Worm (Caenorhabditis elegans) whole organism, mixed stage, embryonic: ENCODE measurements around the gene C54G7.1.

Experiments used
- M03D4.4 ChIP-seq: sonication (generic microtip); optimal IDR thresholded peaks from 2 replicates; lab custom pipeline; 2017; ENCODE audit warnings: mild to moderate bottlenecking, missing genetic modification characterization, missing compliant biosample characterization
- bed-3 ChIP-seq: fragments of 200-800 bp; sonication (Bioruptor generic); optimal IDR thresholded peaks from 3 replicates; lab custom pipeline; 2018; ENCODE audit warnings: mild to moderate bottlenecking, missing genetic modification characterization, moderate library complexity, missing compliant biosample characterization
- blmp-1 ChIP-seq: fragments of 150-350 bp; optimal IDR thresholded peaks from 2 replicates; lab custom pipeline; 2014; ENCODE audit warnings: missing biosample characterization, missing genetic modification characterization
- ceh-39 ChIP-seq: fragments of 150-350 bp; optimal IDR thresholded peaks from 2 replicates; lab custom pipeline; 2014; ENCODE audit warnings: missing biosample characterization, missing genetic modification characterization
- ceh-43 ChIP-seq: fragments of 200-800 bp; sonication (Bioruptor generic); optimal IDR thresholded peaks from 2 replicates; lab custom pipeline; 2018; ENCODE audit warnings: mild to moderate bottlenecking, missing genetic modification characterization, moderate library complexity, missing compliant biosample characterization
- ceh-83 ChIP-seq: fragments of 200-800 bp; sonication (Bioruptor generic); optimal IDR thresholded peaks from 2 replicates; lab custom pipeline; 2018; ENCODE audit warnings: mild to moderate bottlenecking, missing genetic modification characterization, missing compliant biosample characterization
- ces-1 ChIP-seq: fragments of 150-350 bp; optimal IDR thresholded peaks from 2 replicates; lab custom pipeline; 2014; ENCODE audit warnings: missing biosample characterization, missing genetic modification reagents, missing genetic modification characterization
- cnd-1 ChIP-seq: fragments of 200-800 bp; sonication (Bioruptor generic); optimal IDR thresholded peaks from 2 replicates; lab custom pipeline; 2018; ENCODE audit warnings: mild to moderate bottlenecking, missing genetic modification characterization, missing compliant biosample characterization
- drap-1 ChIP-seq: fragments of 200-800 bp; sonication (Bioruptor generic); optimal IDR thresholded peaks from 3 replicates; lab custom pipeline; 2018; ENCODE audit warnings: mild to moderate bottlenecking, missing genetic modification characterization, missing compliant biosample characterization
- elt-1 ChIP-seq: sonication (generic microtip); optimal IDR thresholded peaks from 2 replicates; lab custom pipeline; 2017; ENCODE audit warnings: missing genetic modification characterization, mild to moderate bottlenecking, missing compliant biosample characterization, antibody characterized with exemption, moderate library complexity, borderline replicate concordance; ENCODE audit not compliant: insufficient read depth
- elt-3 ChIP-seq: fragments of 150-350 bp; optimal IDR thresholded peaks from 2 replicates; lab custom pipeline; 2014; ENCODE audit warnings: missing biosample characterization, missing genetic modification characterization
- flh-1 ChIP-seq: fragments of 200-800 bp; sonication (Bioruptor generic); optimal IDR thresholded peaks from 2 replicates; lab custom pipeline; 2018; ENCODE audit warnings: mild to moderate bottlenecking, missing genetic modification characterization, moderate library complexity, missing compliant biosample characterization
- ham-2 ChIP-seq: fragments of 200-800 bp; sonication (Bioruptor generic); optimal IDR thresholded peaks from 2 replicates; lab custom pipeline; 2018; ENCODE audit warnings: mild to moderate bottlenecking, missing genetic modification characterization, missing compliant biosample characterization
- hlh-1 ChIP-seq: fragments of 150-350 bp; optimal IDR thresholded peaks from 2 replicates; lab custom pipeline; 2014; ENCODE audit warnings: missing biosample characterization, missing genetic modification reagents, missing genetic modification characterization
- lin-13 ChIP-seq: fragments of 150-350 bp; optimal IDR thresholded peaks from 2 replicates; lab custom pipeline; 2014; ENCODE audit warnings: missing biosample characterization, missing genetic modification characterization
- lin-32 ChIP-seq: fragments of 200-800 bp; sonication (Bioruptor generic); optimal IDR thresholded peaks from 2 replicates; lab custom pipeline; 2018; ENCODE audit warnings: mild to moderate bottlenecking, missing genetic modification characterization, missing compliant biosample characterization
- lsy-2 ChIP-seq: fragments of 150-350 bp; optimal IDR thresholded peaks from 2 replicates; lab custom pipeline; 2014; ENCODE audit warnings: missing biosample characterization, missing genetic modification characterization
- mab-5 ChIP-seq: fragments of 150-350 bp; optimal IDR thresholded peaks from 2 replicates; lab custom pipeline; 2014; ENCODE audit warnings: missing biosample characterization, missing genetic modification characterization
- mep-1 ChIP-seq: fragments of 150-350 bp; optimal IDR thresholded peaks from 2 replicates; lab custom pipeline; 2017; ENCODE audit warnings: missing biosample characterization, missing genetic modification reagents, missing genetic modification characterization, inconsistent platforms
- mls-2 ChIP-seq: sonication (generic microtip); optimal IDR thresholded peaks from 2 replicates; lab custom pipeline; 2016; ENCODE audit warnings: mild to moderate bottlenecking, missing genetic modification characterization, moderate library complexity, missing compliant biosample characterization
- nhr-12 ChIP-seq: fragments of 150-350 bp; optimal IDR thresholded peaks from 2 replicates; lab custom pipeline; 2014; ENCODE audit warnings: missing biosample characterization, missing genetic modification characterization
- nhr-2 ChIP-seq: fragments of 150-350 bp; optimal IDR thresholded peaks from 2 replicates; lab custom pipeline; 2014; ENCODE audit warnings: missing biosample characterization, missing genetic modification characterization
- nhr-237 ChIP-seq: fragments of 150-350 bp; optimal IDR thresholded peaks from 2 replicates; lab custom pipeline; 2014; ENCODE audit warnings: missing biosample characterization, missing genetic modification characterization
- nhr-28 ChIP-seq: fragments of 150-350 bp; optimal IDR thresholded peaks from 2 replicates; lab custom pipeline; 2014; ENCODE audit warnings: missing biosample characterization, missing genetic modification characterization
- nhr-76 ChIP-seq: sonication (generic microtip); optimal IDR thresholded peaks from 2 replicates; lab custom pipeline; 2017; ENCODE audit warnings: missing biosample characterization, missing genetic modification characterization
- pha-4 ChIP-seq: fragments of 150-350 bp; optimal IDR thresholded peaks from 2 replicates; lab custom pipeline; 2018; ENCODE audit warnings: missing biosample characterization, missing genetic modification reagents, missing genetic modification characterization
- sem-2 ChIP-seq: fragments of 200-800 bp; sonication (Bioruptor generic); optimal IDR thresholded peaks from 2 replicates; lab custom pipeline; 2018; ENCODE audit warnings: mild to moderate bottlenecking, missing genetic modification characterization, missing compliant biosample characterization
- snpc-4 ChIP-seq: fragments of 150-350 bp; optimal IDR thresholded peaks from 2 replicates; lab custom pipeline; 2014; ENCODE audit warnings: missing biosample characterization, missing genetic modification characterization
- sptf-1 ChIP-seq: sonication (generic microtip); optimal IDR thresholded peaks from 2 replicates; lab custom pipeline; 2017; ENCODE audit warnings: mild to moderate bottlenecking, missing genetic modification characterization, moderate library complexity, missing compliant biosample characterization
- tbx-8 ChIP-seq: fragments of 200-800 bp; sonication (Bioruptor generic); optimal IDR thresholded peaks from 2 replicates; lab custom pipeline; 2018; ENCODE audit warnings: mild to moderate bottlenecking, missing genetic modification characterization, moderate library complexity, missing compliant biosample characterization
- unc-120 ChIP-seq: sonication (generic microtip); optimal IDR thresholded peaks from 2 replicates; lab custom pipeline; 2017; ENCODE audit warnings: missing genetic modification characterization, missing compliant biosample characterization; ENCODE audit not compliant: poor library complexity, severe bottlenecking
- unc-39 ChIP-seq: fragments of 150-350 bp; optimal IDR thresholded peaks from 2 replicates; lab custom pipeline; 2014; ENCODE audit warnings: missing biosample characterization, missing genetic modification characterization
- unc-62 ChIP-seq: fragments of 150-350 bp; optimal IDR thresholded peaks from 2 replicates; lab custom pipeline; 2014; ENCODE audit warnings: missing biosample characterization, missing genetic modification reagents, missing genetic modification characterization
- zip-8 ChIP-seq: fragments of 150-350 bp; optimal IDR thresholded peaks from 2 replicates; lab custom pipeline; 2014; ENCODE audit warnings: missing biosample characterization, missing genetic modification characterization
- ztf-11 ChIP-seq: fragments of 150-350 bp; optimal IDR thresholded peaks from 2 replicates; lab custom pipeline; 2014; ENCODE audit warnings: missing biosample characterization, missing genetic modification characterization

C54G7.1 gene

ce11 chrX:5567454-5567853, 23.7 kb downstream of the C54G7.1 start, which contains the start of gene mec-2:
TSS of gene mec-2 (plus strand) at chrX:5567754.
- TF ChIP-seq tbx-8 (GFP tag; lab: Kevin White, UChicago): no peak
- no peak for TF ChIP-seq zip-8 (tag; lab: Kevin White, UChicago)
- no peak for TF ChIP-seq unc-39 (tag; lab: Kevin White, UChicago)
- no peak for TF ChIP-seq elt-3 (tag; lab: Kevin White, UChicago)
- TF ChIP-seq lin-32: no peak
- no peak for TF ChIP-seq flh-1 (GFP tag; lab: Kevin White, UChicago)
- no peak for TF ChIP-seq nhr-237 (tag; lab: Kevin White, UChicago)
- TF ChIP-seq sptf-1 (tag; lab: Kevin White, UChicago): no peak
- TF ChIP-seq ztf-11 (tag; lab: Kevin White, UChicago): no peak
- no peak for TF ChIP-seq mab-5 (tag; lab: Kevin White, UChicago)

ce11 chrX:5572638-5573037, 28.9 kb downstream of the C54G7.1 start:
- TF ChIP-seq bed-3 (GFP tag; lab: Kevin White, UChicago) (no peak), mls-2 (tag; lab: Kevin White, UChicago) (no peak), blmp-1 (tag; lab: Kevin White, UChicago) (no peak)

ce11 chrX:5579714-5580265, 36.0 kb downstream of the C54G7.1 start:
- TF ChIP-seq ces-1 (GFP tag; lab: Kevin White, UChicago) (peak; percentile 75), sem-2 (no peak)

ce11 chrX:5591830-5592229, 48.1 kb downstream of the C54G7.1 start:
- TF ChIP-seq nhr-28 (tag; lab: Kevin White, UChicago) (no peak), nhr-76 (tag; lab: Kevin White, UChicago) (no peak), unc-39 (tag; lab: Kevin White, UChicago) (no peak), snpc-4 (tag; lab: Kevin White, UChicago) (no peak), zip-8 (tag; lab: Kevin White, UChicago) (no peak), blmp-1 (tag; lab: Kevin White, UChicago) (no peak), unc-120 (tag; lab: Kevin White, UChicago) (peak; percentile 49), nhr-12 (no peak), ceh-39 (tag; lab: Kevin White, UChicago) (no peak), drap-1 (GFP tag; lab: Kevin White, UChicago) (no peak), bed-3 (GFP tag; lab: Kevin White, UChicago) (no peak), ham-2 (GFP tag; lab: Kevin White, UChicago) (peak; percentile 95), flh-1 (GFP tag; lab: Kevin White, UChicago) (no peak), lsy-2 (no peak), lin-32 (no peak), mls-2 (tag; lab: Kevin White, UChicago) (peak; percentile 56), nhr-237 (tag; lab: Kevin White, UChicago) (no peak), unc-62 (GFP tag; lab: Kevin White, UChicago) (no peak), lin-13 (tag; lab: Kevin White, UChicago) (no peak), sptf-1 (tag; lab: Kevin White, UChicago) (no peak), mep-1 (tag; lab: Kevin White, UChicago) (peak; percentile 24), elt-3 (tag; lab: Kevin White, UChicago) (no peak), hlh-1 (tag; lab: Kevin White, UChicago) (no peak), pha-4 (tag; lab: Kevin White, UChicago) (peak; percentile 33), ceh-43 (GFP tag; lab: Kevin White, UChicago) (no peak), mab-5 (tag; lab: Kevin White, UChicago) (no peak), cnd-1 (tag; lab: Kevin White, UChicago) (peak; percentile 21), ztf-11 (tag; lab: Kevin White, UChicago) (no peak), tbx-8 (GFP tag; lab: Kevin White, UChicago) (peak; percentile 4), M03D4.4 (peak; percentile 27), nhr-2 (tag; lab: Kevin White, UChicago) (no peak), ceh-83 (GFP tag; lab: Kevin White, UChicago) (peak; percentile 39), ces-1 (GFP tag; lab: Kevin White, UChicago) (peak; percentile 20), elt-1 (no peak), sem-2 (no peak)
